Worm (Caenorhabditis elegans) whole organism, L1 larva: Measurements from ENCODE around the gene F13H10.9.
A peak's percentile ranks its signal among the peaks of the same experiment; 100 is the strongest.

Source experiments
- C34B4.2 ChIP-seq: sonication (generic microtip); optimal IDR thresholded peaks from 2 replicates; lab custom pipeline; 2017; ENCODE audit warnings: mild to moderate bottlenecking, missing genetic modification characterization, missing compliant biosample characterization
- aly-2 ChIP-seq: fragments of 150-350 bp; optimal IDR thresholded peaks from 2 replicates; lab custom pipeline; 2014; ENCODE audit warnings: missing biosample characterization, missing genetic modification characterization
- ceh-63 ChIP-seq: fragments of 200-800 bp; sonication (Bioruptor generic); optimal IDR thresholded peaks from 2 replicates; lab custom pipeline; 2018; ENCODE audit warnings: mild to moderate bottlenecking, missing genetic modification characterization, missing compliant biosample characterization
- ceh-82 ChIP-seq, 3 experiments: fragments of 150-350 bp in 1 of 3; sonication (generic microtip) in 2 of 3; optimal IDR thresholded peaks; 2 replicates each; lab custom pipeline; 2014 to 2017; ENCODE audit warnings: missing biosample characterization in 3 of 3, missing genetic modification characterization in 3 of 3
- ceh-88 ChIP-seq: fragments of 200-800 bp; sonication (Bioruptor generic); IDR thresholded peaks from 2 replicates; pipeline ENCODE4 v1.3.6; 2022; ENCODE audit warnings: missing genetic modification characterization, missing compliant biosample characterization
- ces-1 ChIP-seq: fragments of 150-350 bp; optimal IDR thresholded peaks from 2 replicates; lab custom pipeline; 2014; ENCODE audit warnings: missing biosample characterization, missing genetic modification reagents, missing genetic modification characterization
- dsc-1 ChIP-seq: sonication (generic microtip); optimal IDR thresholded peaks from 2 replicates; lab custom pipeline; 2016; ENCODE audit warnings: mild to moderate bottlenecking, missing genetic modification characterization, missing compliant biosample characterization
- efl-1 ChIP-seq, 4 experiments: fragments of 150-350 bp; optimal IDR thresholded peaks in 3 of 4; peaks in 1 of 4; 1 replicate in 1 of 4; 2 replicates in 3 of 4; lab custom pipeline; 2014; ENCODE audit warnings: missing biosample characterization in 2 of 4, missing genetic modification characterization in 2 of 4, missing genetic modification reagents in 2 of 4
- elt-3 ChIP-seq, 6 experiments: fragments of 150-350 bp in 1 of 6; sonication (generic microtip); optimal IDR thresholded peaks; 2 replicates each; lab custom pipeline; 2017 to 2018; ENCODE audit warnings: missing biosample characterization in 6 of 6, missing genetic modification characterization in 6 of 6, inconsistent platforms in 1 of 6
- ets-5 ChIP-seq: fragments of 200-800 bp; sonication (Bioruptor generic); IDR thresholded peaks from 2 replicates; pipeline ENCODE4 v1.3.6; 2022; ENCODE audit warnings: missing genetic modification characterization, missing compliant biosample characterization
- fkh-8 ChIP-seq: sonication (generic microtip); optimal IDR thresholded peaks from 2 replicates; lab custom pipeline; 2016; ENCODE audit warnings: mild to moderate bottlenecking, missing genetic modification characterization, missing compliant biosample characterization
- fos-1 ChIP-seq: fragments of 150-350 bp; optimal IDR thresholded peaks from 2 replicates; lab custom pipeline; 2014; ENCODE audit warnings: missing biosample characterization, missing genetic modification characterization
- hlh-17 ChIP-seq: fragments of 200-800 bp; sonication (Bioruptor generic); optimal IDR thresholded peaks from 2 replicates; lab custom pipeline; 2018; ENCODE audit warnings: missing genetic modification characterization, mild to moderate bottlenecking, missing compliant biosample characterization, moderate library complexity, borderline replicate concordance
- irx-1 ChIP-seq: sonication (generic microtip); optimal IDR thresholded peaks from 2 replicates; lab custom pipeline; 2016; ENCODE audit warnings: missing genetic modification characterization, missing compliant biosample characterization
- isw-1 ChIP-seq: fragments of 200-800 bp; sonication (Bioruptor generic); IDR thresholded peaks from 2 replicates; pipeline ENCODE4 v1.3.6; 2022; ENCODE audit warnings: missing genetic modification characterization, missing compliant biosample characterization
- lin-13 ChIP-seq: fragments of 150-350 bp; optimal IDR thresholded peaks from 2 replicates; lab custom pipeline; 2014; ENCODE audit warnings: missing biosample characterization, missing genetic modification reagents, missing genetic modification characterization
- lir-3 ChIP-seq: sonication (generic microtip); optimal IDR thresholded peaks from 2 replicates; lab custom pipeline; 2016; ENCODE audit warnings: mild to moderate bottlenecking, missing genetic modification characterization, moderate library complexity, missing compliant biosample characterization; ENCODE audit not compliant: poor library complexity
- lsy-2 ChIP-seq, 2 experiments: fragments of 150-350 bp; optimal IDR thresholded peaks; 2 replicates each; lab custom pipeline; 2014; ENCODE audit warnings: missing biosample characterization in 2 of 2, missing genetic modification characterization in 2 of 2
- mef-2 ChIP-seq: fragments of 150-350 bp; optimal IDR thresholded peaks from 2 replicates; lab custom pipeline; 2014; ENCODE audit warnings: missing biosample characterization, missing genetic modification characterization
- nhr-12 ChIP-seq: sonication (generic microtip); optimal IDR thresholded peaks from 2 replicates; lab custom pipeline; 2017; ENCODE audit warnings: missing biosample characterization, missing genetic modification characterization
- nhr-77 ChIP-seq: fragments of 150-350 bp; optimal IDR thresholded peaks from 2 replicates; lab custom pipeline; 2014; ENCODE audit warnings: missing biosample characterization, missing genetic modification characterization
- pag-3 ChIP-seq: sonication (generic microtip); optimal IDR thresholded peaks from 2 replicates; lab custom pipeline; 2017; ENCODE audit warnings: missing genetic modification characterization, mild to moderate bottlenecking, missing compliant biosample characterization, antibody characterized with exemption, borderline replicate concordance; ENCODE audit not compliant: insufficient read depth
- pax-3 ChIP-seq: fragments of 200-800 bp; sonication (Bioruptor generic); optimal IDR thresholded peaks from 2 replicates; lab custom pipeline; 2018; ENCODE audit warnings: mild to moderate bottlenecking, missing genetic modification characterization, moderate library complexity, missing compliant biosample characterization
- pqm-1 ChIP-seq: sonication (generic microtip); optimal IDR thresholded peaks from 3 replicates; lab custom pipeline; 2017; ENCODE audit warnings: missing biosample characterization, missing genetic modification characterization
- rnt-1 ChIP-seq: sonication (generic microtip); optimal IDR thresholded peaks from 2 replicates; lab custom pipeline; 2016; ENCODE audit warnings: mild to moderate bottlenecking, missing genetic modification characterization, moderate library complexity, missing compliant biosample characterization
- snu-23 ChIP-seq: sonication (generic microtip); optimal IDR thresholded peaks from 2 replicates; lab custom pipeline; 2016; ENCODE audit warnings: missing genetic modification characterization, missing compliant biosample characterization
- sptf-1 ChIP-seq: fragments of 150-350 bp; optimal IDR thresholded peaks from 2 replicates; lab custom pipeline; 2014; ENCODE audit warnings: missing biosample characterization, missing genetic modification characterization
- sup-37 ChIP-seq: fragments of 200-800 bp; sonication (Bioruptor generic); optimal IDR thresholded peaks from 2 replicates; lab custom pipeline; 2018; ENCODE audit warnings: mild to moderate bottlenecking, missing genetic modification characterization, missing compliant biosample characterization
- swsn-7 ChIP-seq: sonication (generic microtip); optimal IDR thresholded peaks from 2 replicates; lab custom pipeline; 2016; ENCODE audit warnings: missing genetic modification characterization, missing compliant biosample characterization
- ztf-4 ChIP-seq: fragments of 150-350 bp; optimal IDR thresholded peaks from 2 replicates; lab custom pipeline; 2014; ENCODE audit warnings: missing biosample characterization, missing genetic modification characterization

Gene F13H10.9

DNA sequence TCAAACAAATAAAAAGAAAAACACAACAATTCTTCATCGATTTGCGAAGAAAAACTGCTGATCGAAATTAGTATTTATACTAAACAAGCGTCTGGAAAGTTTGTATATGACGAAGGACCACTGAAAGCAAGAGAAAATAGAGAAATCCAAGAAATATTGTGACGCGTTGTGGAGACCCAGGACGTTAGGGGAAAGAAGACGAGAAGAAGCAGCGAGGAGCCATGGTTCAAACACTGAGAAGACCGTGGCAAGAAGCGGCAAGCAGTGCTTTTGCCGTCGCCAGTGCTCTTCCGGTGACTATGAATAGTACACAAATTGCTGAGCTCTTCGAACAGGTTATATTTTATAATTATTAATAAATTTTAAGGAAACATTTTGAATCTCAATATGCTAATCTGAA is 37.0 kb downstream of the F13H10.9 start:
- TF ChIP-seq hlh-17 (no peak), lsy-2 (tag; optimal IDR thresholded peaks at IDR 0.05; lab: Kevin White, UChicago) (peak in 1 of 2 experiments; percentile 7), efl-1 (optimal IDR thresholded peaks at IDR 0.05; lab: Kevin White, UChicago) (peak in 1 of 2 experiments; percentile 27), efl-1 (GFP tag; optimal IDR thresholded peaks at IDR 0.05 in 1 of 2; lab: Kevin White, UChicago) (peak in 1 of 2 experiments; percentile 22), rnt-1 (tag; lab: Kevin White, UChicago) (peak; percentile 1), nhr-77 (tag; lab: Kevin White, UChicago) (no peak), snu-23 (GFP tag; lab: Kevin White, UChicago) (peak; percentile 15), dsc-1 (tag; lab: Kevin White, UChicago) (no peak), pag-3 (no peak)

DNA sequence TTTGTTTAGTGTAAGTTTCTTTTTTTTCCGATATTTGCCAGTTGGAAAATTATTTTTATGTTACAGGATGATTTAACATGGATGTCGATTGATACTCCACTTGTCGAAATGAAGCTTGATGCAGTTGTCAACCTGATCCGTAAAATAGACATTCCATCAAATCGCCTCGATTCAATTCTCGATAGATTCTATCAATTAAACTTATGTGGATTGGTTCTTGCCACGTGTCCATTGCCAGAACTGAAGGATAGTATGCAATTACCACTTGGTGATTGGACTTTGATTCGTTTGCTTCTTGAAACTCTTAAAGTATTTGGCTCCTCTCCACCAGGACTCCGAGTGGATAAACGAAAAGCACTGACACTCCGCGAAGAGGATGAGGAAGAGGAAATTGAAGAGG is 42.7 kb downstream of the F13H10.9 start:
- TF ChIP-seq ceh-82 (tag; optimal IDR thresholded peaks at IDR 0.05; lab: Kevin White, UChicago) (no peak), ceh-88 (GFP tag; lab: Robert Waterston, UW) (no peak), elt-3 (tag; optimal IDR thresholded peaks at IDR 0.05; lab: Kevin White, UChicago) (no peak), lin-13 (GFP tag; lab: Kevin White, UChicago) (no peak), pqm-1 (tag; lab: Kevin White, UChicago) (no peak), lir-3 (no peak)

DNA sequence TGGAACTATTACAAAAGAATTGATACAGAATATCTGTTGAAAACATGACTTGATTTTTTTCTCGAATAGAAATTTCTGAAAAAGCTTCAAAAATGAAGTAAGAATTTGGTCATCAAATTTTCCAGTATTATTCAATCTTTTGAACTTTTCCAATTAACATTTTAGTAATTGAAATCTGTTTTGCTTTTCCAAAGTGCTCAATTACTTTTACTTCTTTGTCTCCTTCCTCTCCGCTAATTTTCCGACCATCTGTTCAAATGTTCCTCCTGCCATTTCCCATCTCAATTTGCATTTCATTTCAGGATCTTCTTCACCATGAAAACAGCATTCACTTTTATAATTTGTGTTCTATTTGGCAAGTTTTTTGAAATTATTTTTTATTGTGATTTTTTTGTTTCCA is 47.2 kb downstream of the F13H10.9 start, which contains the start of gene F36H1.11:
F36H1.11 (plus strand) TSS at position 301 of the 400 bp plus-strand sequence.
- TF ChIP-seq fkh-8 (no peak), ces-1 (GFP tag; lab: Kevin White, UChicago) (no peak), efl-1 (optimal IDR thresholded peaks at IDR 0.05; lab: Kevin White, UChicago) (no peak), efl-1 (GFP tag; optimal IDR thresholded peaks at IDR 0.05 in 1 of 2; lab: Kevin White, UChicago) (no peak), aly-2 (tag; lab: Kevin White, UChicago) (no peak), ztf-4 (tag; lab: Kevin White, UChicago) (no peak), mef-2 (tag; lab: Kevin White, UChicago) (no peak), isw-1 (GFP tag; lab: Robert Waterston, UW) (no peak), C34B4.2 (tag; lab: Kevin White, UChicago) (no peak), ceh-63 (no peak), sptf-1 (tag; lab: Kevin White, UChicago) (no peak), irx-1 (tag; lab: Kevin White, UChicago) (no peak), pag-3 (no peak), lsy-2 (tag; optimal IDR thresholded peaks at IDR 0.05; lab: Kevin White, UChicago) (no peak), sup-37 (GFP tag; lab: Kevin White, UChicago) (no peak), rnt-1 (tag; lab: Kevin White, UChicago) (no peak), ets-5 (GFP tag; lab: Robert Waterston, UW) (no peak), elt-3 (tag; optimal IDR thresholded peaks at IDR 0.05; lab: Kevin White, UChicago) (no peak), fos-1 (tag; lab: Kevin White, UChicago) (no peak), nhr-12 (tag; lab: Kevin White, UChicago) (no peak)

DNA sequence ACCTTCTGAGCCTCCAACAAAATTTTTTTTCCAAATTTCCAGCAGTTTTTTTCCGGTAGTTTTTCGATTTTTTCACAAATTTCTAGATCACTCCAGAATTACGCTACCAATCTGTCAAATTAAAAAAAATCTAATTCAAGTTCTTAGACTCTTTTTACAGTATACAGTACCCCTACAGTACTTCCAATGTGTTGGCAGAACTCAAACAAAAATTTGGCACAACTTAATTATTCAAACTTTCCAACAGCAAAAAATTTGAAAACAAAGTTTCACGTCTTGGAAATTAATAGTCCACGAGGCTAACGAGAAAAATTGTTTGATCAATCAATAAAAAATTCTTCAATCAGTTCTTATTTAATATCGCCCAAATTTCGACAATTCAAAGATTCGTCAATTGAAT is 48.1 kb downstream of the F13H10.9 start, which contains the start of gene F36H1.3:
F36H1.3 (plus strand) TSS at position 323 of the 400 bp plus-strand sequence.
- no peak for TF ChIP-seq lir-3
- no peak for TF ChIP-seq swsn-7

DNA sequence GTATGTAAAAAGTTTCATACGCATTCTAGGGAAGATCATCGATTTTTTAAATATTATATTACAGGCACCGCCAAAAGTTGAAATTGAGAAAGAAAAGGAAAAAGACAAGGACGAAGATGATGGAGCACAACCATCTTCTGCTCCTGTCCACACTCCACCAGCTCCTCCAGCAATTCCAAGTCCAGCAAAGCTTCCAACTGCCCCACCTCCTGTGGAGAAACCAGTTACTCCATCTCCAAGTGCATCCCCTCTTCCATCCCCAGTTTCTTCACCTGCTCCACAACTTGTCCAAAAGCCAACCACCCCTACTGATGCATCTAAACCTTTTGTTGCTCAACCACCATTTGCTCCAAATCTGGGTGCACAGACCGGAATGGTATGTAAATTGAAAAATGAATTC is 50.2 kb downstream of the F13H10.9 start:
- TF ChIP-seq pax-3: no peak
- TF ChIP-seq, all 84 proteins: peak for 0
